Worm (Caenorhabditis elegans) whole organism, L2 larva: ENCODE data around the gene R04A9.7.
A peak's percentile ranks its signal among the peaks of the same experiment; 100 is the strongest.

Experiments
- C34F6.9 ChIP-seq: fragments of 150-350 bp; optimal IDR thresholded peaks from 2 replicates; lab custom pipeline; 2014; ENCODE audit warnings: missing biosample characterization, missing genetic modification characterization
- F13H6.1 ChIP-seq: sonication (generic microtip); optimal IDR thresholded peaks from 2 replicates; lab custom pipeline; 2016; ENCODE audit warnings: missing genetic modification characterization, missing compliant biosample characterization
- ZK546.5 ChIP-seq: sonication (generic microtip); optimal IDR thresholded peaks from 2 replicates; lab custom pipeline; 2017; ENCODE audit warnings: missing biosample characterization, missing genetic modification characterization
- blmp-1 ChIP-seq: sonication (generic microtip); optimal IDR thresholded peaks from 2 replicates; lab custom pipeline; 2017; ENCODE audit warnings: missing genetic modification characterization, mild to moderate bottlenecking, missing compliant biosample characterization, antibody characterized with exemption, moderate library complexity; ENCODE audit not compliant: insufficient read depth
- ceh-16 ChIP-seq: fragments of 150-350 bp; optimal IDR thresholded peaks from 2 replicates; lab custom pipeline; 2014; ENCODE audit warnings: missing biosample characterization, missing genetic modification characterization
- ceh-82 ChIP-seq: fragments of 150-350 bp; optimal IDR thresholded peaks from 2 replicates; lab custom pipeline; 2014; ENCODE audit warnings: missing biosample characterization, missing genetic modification characterization
- crh-2 ChIP-seq: sonication (generic microtip); optimal IDR thresholded peaks from 2 replicates; lab custom pipeline; 2017; ENCODE audit warnings: missing biosample characterization, missing genetic modification characterization
- dmd-4 ChIP-seq: sonication (generic microtip); optimal IDR thresholded peaks from 2 replicates; lab custom pipeline; 2017; ENCODE audit warnings: missing biosample characterization, missing genetic modification characterization
- egl-27 ChIP-seq: sonication (generic microtip); optimal IDR thresholded peaks from 3 replicates; lab custom pipeline; 2017; ENCODE audit warnings: missing biosample characterization, missing genetic modification reagents, missing genetic modification characterization
- elt-3 ChIP-seq: sonication (generic microtip); optimal IDR thresholded peaks from 2 replicates; lab custom pipeline; 2017; ENCODE audit warnings: missing biosample characterization, missing genetic modification characterization
- fos-1 ChIP-seq: fragments of 150-350 bp; optimal IDR thresholded peaks from 2 replicates; lab custom pipeline; 2014; ENCODE audit warnings: missing biosample characterization, missing genetic modification characterization
- lin-13 ChIP-seq: fragments of 150-350 bp; optimal IDR thresholded peaks from 2 replicates; lab custom pipeline; 2014; ENCODE audit warnings: missing biosample characterization, missing genetic modification reagents, missing genetic modification characterization
- lin-39 ChIP-seq: fragments of 150-350 bp; optimal IDR thresholded peaks from 2 replicates; lab custom pipeline; 2014; ENCODE audit warnings: missing biosample characterization, missing genetic modification reagents, missing genetic modification characterization
- lsy-2 ChIP-seq, 2 experiments: fragments of 150-350 bp in 1 of 2; sonication (generic microtip) in 1 of 2; optimal IDR thresholded peaks; 2 replicates each; lab custom pipeline; 2014 to 2017; ENCODE audit warnings: missing biosample characterization in 2 of 2, missing genetic modification characterization in 2 of 2
- mab-5 ChIP-seq: fragments of 150-350 bp; optimal IDR thresholded peaks from 2 replicates; lab custom pipeline; 2014; ENCODE audit warnings: missing biosample characterization, missing genetic modification characterization
- mbf-1 ChIP-seq: sonication (generic microtip); optimal IDR thresholded peaks from 2 replicates; lab custom pipeline; 2017; ENCODE audit warnings: missing biosample characterization, missing genetic modification characterization
- nhr-10 ChIP-seq: sonication (generic microtip); optimal IDR thresholded peaks from 2 replicates; lab custom pipeline; 2017; ENCODE audit warnings: missing biosample characterization, missing genetic modification characterization
- nhr-12 ChIP-seq: fragments of 150-350 bp; optimal IDR thresholded peaks from 2 replicates; lab custom pipeline; 2014; ENCODE audit warnings: missing biosample characterization, missing genetic modification characterization
- nhr-129 ChIP-seq: fragments of 150-350 bp; optimal IDR thresholded peaks from 2 replicates; lab custom pipeline; 2014; ENCODE audit warnings: missing biosample characterization, missing genetic modification characterization
- nhr-23 ChIP-seq: fragments of 150-350 bp; optimal IDR thresholded peaks from 2 replicates; lab custom pipeline; 2014; ENCODE audit warnings: missing biosample characterization, missing genetic modification reagents, missing genetic modification characterization
- nhr-25 ChIP-seq: fragments of 150-350 bp; sonication (generic microtip); optimal IDR thresholded peaks from 3 replicates; lab custom pipeline; 2014; ENCODE audit warnings: missing biosample characterization, missing genetic modification characterization
- nhr-6 ChIP-seq: fragments of 150-350 bp; optimal IDR thresholded peaks from 2 replicates; lab custom pipeline; 2014; ENCODE audit warnings: missing biosample characterization, missing genetic modification characterization
- nhr-77 ChIP-seq: fragments of 150-350 bp; optimal IDR thresholded peaks from 2 replicates; lab custom pipeline; 2014; ENCODE audit warnings: missing biosample characterization, missing genetic modification characterization
- peb-1 ChIP-seq: fragments of 150-350 bp; optimal IDR thresholded peaks from 2 replicates; lab custom pipeline; 2014; ENCODE audit warnings: missing biosample characterization, missing genetic modification characterization
- sem-4 ChIP-seq: fragments of 150-350 bp; optimal IDR thresholded peaks from 2 replicates; lab custom pipeline; 2014; ENCODE audit warnings: missing biosample characterization, missing genetic modification reagents, missing genetic modification characterization
- skn-1 ChIP-seq: sonication (generic microtip); optimal IDR thresholded peaks from 2 replicates; lab custom pipeline; 2017; ENCODE audit warnings: missing biosample characterization, missing genetic modification characterization
- sma-3 ChIP-seq: sonication (generic microtip); optimal IDR thresholded peaks from 2 replicates; lab custom pipeline; 2016; ENCODE audit warnings: missing genetic modification reagents, missing genetic modification characterization, missing compliant biosample characterization
- sma-9 ChIP-seq, 2 experiments: fragments of 150-350 bp in 1 of 2; sonication (generic microtip) in 1 of 2; optimal IDR thresholded peaks; 2 replicates each; lab custom pipeline; 2014 to 2016; ENCODE audit warnings: missing genetic modification characterization in 2 of 2, mild to moderate bottlenecking in 1 of 2, missing biosample characterization in 1 of 2, missing compliant biosample characterization in 1 of 2, missing genetic modification reagents in 1 of 2, moderate library complexity in 1 of 2
- snpc-4 ChIP-seq: fragments of 150-350 bp; optimal IDR thresholded peaks from 2 replicates; lab custom pipeline; 2014; ENCODE audit warnings: missing biosample characterization, missing genetic modification characterization
- unc-55 ChIP-seq: fragments of 150-350 bp; sonication (generic microtip); optimal IDR thresholded peaks from 3 replicates; lab custom pipeline; 2014; ENCODE audit warnings: missing biosample characterization, missing genetic modification reagents, missing genetic modification characterization
- zag-1 ChIP-seq: fragments of 150-350 bp; optimal IDR thresholded peaks from 2 replicates; lab custom pipeline; 2014; ENCODE audit warnings: missing biosample characterization, missing genetic modification characterization
- ztf-1 ChIP-seq: fragments of 200-800 bp; sonication (Bioruptor generic); conservative IDR thresholded peaks from 2 replicates; pipeline ENCODE4 v1.3.6; 2022; ENCODE audit warnings: missing genetic modification characterization, missing compliant biosample characterization
- ztf-11 ChIP-seq: sonication (generic microtip); optimal IDR thresholded peaks from 2 replicates; lab custom pipeline; 2017; ENCODE audit warnings: missing biosample characterization, missing genetic modification characterization
- ztf-4 ChIP-seq: fragments of 150-350 bp; optimal IDR thresholded peaks from 2 replicates; lab custom pipeline; 2014; ENCODE audit warnings: missing biosample characterization, missing genetic modification characterization

The R04A9.7 gene

DNA sequence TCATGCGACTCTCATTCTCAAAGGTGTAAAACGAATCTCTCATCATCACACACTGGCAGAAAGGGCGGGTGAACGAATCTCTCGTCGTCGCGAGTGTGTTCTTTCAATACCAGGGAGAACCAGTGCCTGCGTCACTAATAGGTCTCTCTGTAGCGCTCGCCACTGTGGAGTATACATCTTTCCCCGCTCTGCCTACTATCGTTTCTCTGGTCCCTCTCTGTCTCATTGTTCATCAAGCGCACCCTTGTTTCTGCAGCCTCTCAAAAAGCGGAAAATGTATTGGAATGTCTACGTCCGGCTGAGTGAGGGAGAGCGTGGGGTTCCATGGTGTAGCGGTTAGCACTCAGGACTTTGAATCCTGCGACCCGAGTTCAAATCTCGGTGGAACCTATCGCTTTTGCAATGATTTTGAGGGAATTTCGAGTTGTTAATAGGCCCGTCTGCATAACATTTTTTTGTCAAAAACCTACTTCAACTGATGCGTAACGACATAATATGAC is 15.4 kb upstream of the R04A9.7 start (continued):
- TF ChIP-seq peb-1, result no peak
- TF ChIP-seq lin-39 (tag; lab: Kevin White, UChicago), result peak; percentile 74
- TF ChIP-seq F13H6.1 (tag; lab: Kevin White, UChicago), result peak; percentile 94
- peak; percentile 87 for TF ChIP-seq lin-13 (GFP tag; lab: Kevin White, UChicago)
- TF ChIP-seq, all 48 proteins: peak for 37

DNA sequence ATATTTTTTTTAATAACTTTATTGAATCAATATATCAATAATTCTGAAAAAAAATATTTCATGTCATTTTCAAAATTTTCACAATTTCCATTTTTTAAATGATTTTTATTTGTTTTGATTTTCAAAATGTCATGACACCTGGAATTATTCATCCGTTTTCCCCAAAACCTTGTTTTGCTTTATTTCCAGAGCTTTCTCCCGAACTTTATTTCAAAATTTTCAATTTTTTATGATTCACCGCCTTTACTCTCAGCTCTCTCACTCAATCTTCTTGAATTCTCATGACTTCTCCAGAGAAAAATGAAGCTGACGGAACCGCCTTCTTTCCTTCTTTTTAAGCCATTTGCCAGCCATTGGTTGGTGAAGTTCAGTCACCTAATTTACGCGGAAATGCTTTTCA is 9.9 kb upstream of the R04A9.7 start, which contains the start of gene R04A9.1:
Gene R04A9.1 (plus strand): TSS at position 301 of the 400 bp plus-strand sequence.
- TF ChIP-seq nhr-6 (tag; lab: Kevin White, UChicago) (no peak), ceh-82 (tag; lab: Kevin White, UChicago) (no peak), ceh-16 (tag; lab: Kevin White, UChicago) (no peak), nhr-23 (no peak), nhr-129 (no peak), snpc-4 (tag; lab: Kevin White, UChicago) (no peak), elt-3 (no peak), mbf-1 (tag; lab: Kevin White, UChicago) (no peak)

DNA sequence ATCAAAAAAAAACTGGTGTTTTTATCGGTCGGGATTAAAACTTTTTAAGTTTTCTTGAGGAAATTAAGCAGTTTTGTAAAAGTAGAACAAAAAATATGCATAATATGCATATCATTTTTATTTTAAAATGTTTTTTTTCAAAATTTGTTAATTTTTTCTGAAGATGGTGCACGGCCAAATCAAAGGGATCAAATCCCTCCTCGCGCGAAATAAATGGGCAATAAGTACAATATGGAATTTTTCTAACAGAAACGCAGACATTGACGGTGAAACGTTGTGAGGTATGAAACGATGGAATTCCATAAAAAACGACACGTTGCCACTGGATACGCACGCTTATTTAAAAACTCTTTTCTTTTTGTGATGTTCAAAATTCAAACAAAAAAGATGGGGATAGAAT is 8.3 kb upstream of the R04A9.7 start:
- TF ChIP-seq sma-9 (GFP tag; optimal IDR thresholded peaks at IDR 0.05; lab: Kevin White, UChicago) (no peak), sma-9 (tag; optimal IDR thresholded peaks at IDR 0.05; lab: Kevin White, UChicago) (no peak), snpc-4 (tag; lab: Kevin White, UChicago) (no peak), C34F6.9 (tag; lab: Kevin White, UChicago) (no peak)

DNA sequence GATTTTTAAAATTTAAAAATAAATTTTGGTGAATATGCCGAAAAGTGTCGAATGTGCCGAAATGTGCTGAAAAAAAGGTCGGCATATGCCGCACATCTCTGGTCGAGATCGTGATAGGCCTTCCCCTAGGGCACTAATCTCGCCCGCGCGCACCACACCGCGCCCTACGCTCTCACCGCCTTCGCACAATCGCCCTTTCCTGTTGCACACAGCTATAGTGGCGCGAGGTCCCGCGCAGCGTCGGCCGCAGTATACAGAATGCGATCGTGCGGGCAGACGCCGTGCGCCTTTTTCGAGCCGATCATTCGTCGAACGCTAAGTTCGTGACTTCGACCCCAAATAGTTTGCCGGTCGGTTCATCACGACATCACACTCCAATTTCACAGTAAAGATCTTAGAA is 4.8 kb upstream of the R04A9.7 start:
- TF ChIP-seq ztf-1 (GFP tag; lab: Robert Waterston, UW) (no peak), elt-3 (no peak), mab-5 (tag; lab: Kevin White, UChicago) (no peak), ZK546.5 (no peak), crh-2 (tag; lab: Kevin White, UChicago) (no peak), sem-4 (tag; lab: Kevin White, UChicago) (no peak)

DNA sequence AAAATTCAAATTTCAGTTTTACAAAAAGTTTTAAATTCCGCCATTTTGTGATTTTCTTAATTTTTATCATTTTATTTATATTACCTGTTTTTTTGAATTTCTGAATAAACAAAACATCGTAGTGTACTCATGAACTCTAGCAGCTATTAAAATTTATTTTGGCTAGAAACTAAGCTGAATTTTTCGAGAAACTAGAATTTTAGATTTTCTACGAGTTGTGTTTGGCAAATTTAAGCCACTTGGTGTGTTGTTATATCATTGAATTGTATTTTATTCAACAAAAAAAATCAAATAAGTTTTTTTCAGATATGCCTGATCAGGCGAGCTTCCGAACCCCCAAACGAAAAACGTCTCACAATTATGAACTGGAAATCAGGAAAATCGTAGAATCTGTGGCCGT is 2.6 kb upstream of the R04A9.7 start, which contains the start of gene R04A9.6:
Gene R04A9.6 (plus strand): TSS at position 301 of the 400 bp plus-strand sequence.
- TF ChIP-seq nhr-25 (tag; lab: Kevin White, UChicago) (no peak), nhr-129 (no peak), nhr-10 (tag; lab: Kevin White, UChicago) (no peak), lsy-2 (tag; optimal IDR thresholded peaks at IDR 0.05; lab: Kevin White, UChicago) (no peak), fos-1 (tag; lab: Kevin White, UChicago) (no peak)

DNA sequence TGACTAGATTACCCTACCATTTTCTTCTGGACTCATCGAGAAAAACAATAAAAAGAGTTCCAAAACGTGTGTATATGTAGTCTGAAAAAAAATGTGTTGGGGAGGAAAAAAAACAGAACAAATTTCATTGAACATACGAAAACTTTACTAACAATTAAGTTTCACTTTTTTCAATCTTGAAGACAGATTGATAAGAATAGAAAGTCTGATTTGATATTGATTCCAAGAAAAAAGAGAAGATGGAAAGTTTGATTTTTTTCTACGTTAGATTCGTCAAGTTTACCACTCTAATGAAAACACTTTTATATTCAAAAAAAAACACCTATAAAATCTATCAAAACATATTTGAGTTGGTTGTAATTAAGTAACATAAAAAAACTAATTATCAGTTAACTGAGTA is 4.2 kb downstream of the R04A9.7 start, which contains the start of gene R04A9.9:
Gene R04A9.9 (minus strand): TSS at position 101 of the 400 bp plus-strand sequence.
- TF ChIP-seq nhr-77 (tag; lab: Kevin White, UChicago), result no peak
- TF ChIP-seq zag-1 (tag; lab: Kevin White, UChicago), result no peak
- no peak for TF ChIP-seq mab-5 (tag; lab: Kevin White, UChicago)
- TF ChIP-seq ztf-11 (tag; lab: Kevin White, UChicago), result no peak
- no peak for TF ChIP-seq ZK546.5
- no peak for TF ChIP-seq ztf-4 (tag; lab: Kevin White, UChicago)
- no peak for TF ChIP-seq ceh-16 (tag; lab: Kevin White, UChicago)
- no peak for TF ChIP-seq sma-9 (GFP tag; optimal IDR thresholded peaks at IDR 0.05; lab: Kevin White, UChicago)
- TF ChIP-seq sma-9 (tag; optimal IDR thresholded peaks at IDR 0.05; lab: Kevin White, UChicago), result no peak
- no peak for TF ChIP-seq nhr-12 (tag; lab: Kevin White, UChicago)
- TF ChIP-seq dmd-4 (tag; lab: Kevin White, UChicago), result no peak
- TF ChIP-seq unc-55 (GFP tag; lab: Kevin White, UChicago), result no peak
- no peak for TF ChIP-seq egl-27

DNA sequence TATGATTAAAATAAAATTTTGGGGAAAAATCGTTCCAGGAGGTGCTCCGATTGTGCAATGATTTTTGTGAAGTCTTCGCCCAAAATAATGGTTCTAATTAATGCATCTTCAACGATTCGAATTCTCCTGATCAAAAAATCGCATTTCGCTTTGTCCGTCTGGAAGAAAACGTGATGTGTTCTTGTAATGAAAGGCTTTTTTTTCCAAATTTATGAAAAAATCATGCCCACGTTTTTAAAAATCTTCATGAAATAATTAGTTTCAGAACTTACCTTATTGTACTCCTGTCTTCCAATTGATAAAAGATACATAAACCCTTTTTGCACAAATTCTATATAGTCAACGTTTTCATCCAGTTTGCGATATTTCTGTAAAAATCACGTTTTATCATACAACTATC is 5.1 kb downstream of the R04A9.7 start:
- TF ChIP-seq peb-1, result no peak
- TF ChIP-seq sma-3 (GFP tag; lab: Kevin White, UChicago), result no peak
- no peak for TF ChIP-seq lsy-2 (tag; optimal IDR thresholded peaks at IDR 0.05; lab: Kevin White, UChicago)
- no peak for TF ChIP-seq blmp-1 (tag; lab: Kevin White, UChicago)
- TF ChIP-seq skn-1 (tag; lab: Kevin White, UChicago), result no peak
